Worm (Caenorhabditis elegans): ENCODE measurements around the gene T11F9.14.

T11F9.14 gene

DNA sequence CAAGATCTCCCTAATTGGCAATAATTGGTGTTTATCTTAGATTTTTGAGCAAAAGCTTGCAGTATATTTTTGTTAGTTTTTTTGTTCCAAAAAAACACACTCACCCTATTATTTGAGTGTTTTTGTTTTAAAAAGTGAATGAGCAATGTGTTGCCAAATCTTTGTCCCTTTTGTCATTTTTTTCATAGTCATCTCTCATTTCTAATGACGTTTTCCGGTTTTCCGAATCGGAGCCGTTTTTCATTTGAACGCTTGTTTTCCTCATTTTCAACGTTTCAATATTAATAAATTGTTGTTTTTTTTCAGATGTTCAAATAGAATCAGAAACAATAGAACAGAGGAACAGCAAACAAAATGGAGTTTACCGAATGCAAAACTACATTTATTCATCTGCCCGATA lies 42.2 kb downstream of the T11F9.14 start, which contains the start of gene dmsr-1:
Gene dmsr-1, plus strand, starts transcription at position 301 of the 400 bp plus-strand sequence.
- TF ChIP-seq T07F8.4 (tag; optimal IDR thresholded peaks at IDR 0.05) (no peak), madf-10 (tag; optimal IDR thresholded peaks at IDR 0.05) (no peak), Y56A3A.18 (GFP tag; IDR thresholded peaks at IDR 0.05) (no peak), egl-44 (GFP tag; IDR thresholded peaks at IDR 0.05) (no peak), K11D2.4 (GFP tag; IDR thresholded peaks at IDR 0.05) (no peak), nhr-27 (tag; optimal IDR thresholded peaks at IDR 0.05) (no peak), F49E8.2 (tag; optimal IDR thresholded peaks at IDR 0.05; ENCODE audit: insufficient read depth) (no peak), K12H6.12 (tag; optimal IDR thresholded peaks at IDR 0.05) (no peak), cebp-2 (GFP tag; IDR thresholded peaks at IDR 0.05) (no peak), ZK185.1 (tag; optimal IDR thresholded peaks at IDR 0.05; ENCODE audit: poor library complexity, severe bottlenecking) (no peak), repo-1 (tag; optimal IDR thresholded peaks at IDR 0.05) (no peak), C06A6.2 (GFP tag; conservative IDR thresholded peaks at IDR 0.05) (no peak), rpc-1 (optimal IDR thresholded peaks at IDR 0.05) (no peak), rpc-1 (tag; optimal IDR thresholded peaks at IDR 0.05) (no peak), unc-62 (GFP tag; optimal IDR thresholded peaks at IDR 0.05) (no peak), rec-8 (tag; optimal IDR thresholded peaks at IDR 0.05) (no peak), madf-3 (GFP tag; IDR thresholded peaks at IDR 0.05) (no peak), ztf-18 (tag; optimal IDR thresholded peaks at IDR 0.05) (no peak)

DNA sequence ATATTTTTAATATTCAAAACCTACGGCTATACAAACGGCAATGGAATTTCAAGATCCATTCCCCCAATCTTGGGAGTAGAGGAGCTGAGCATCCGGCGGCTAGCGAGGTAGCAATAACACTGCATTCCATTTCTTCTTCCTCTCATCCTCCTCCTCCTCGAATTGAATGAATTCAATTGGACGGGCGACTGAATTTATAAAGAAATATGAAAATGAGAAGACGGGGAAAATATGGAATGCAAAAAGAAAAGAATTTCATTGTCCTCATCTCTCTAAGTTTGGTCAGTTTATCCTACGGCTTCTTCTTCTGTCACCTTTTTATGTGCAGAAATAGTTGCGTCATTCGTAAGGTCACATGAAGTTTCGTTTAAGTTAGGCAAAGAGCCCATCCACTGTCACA lies 44.2 kb downstream of the T11F9.14 start:
- TF ChIP-seq sdz-38 (tag; optimal IDR thresholded peaks at IDR 0.05): no peak
- no peak for TF ChIP-seq ceh-40 (GFP tag; IDR thresholded peaks at IDR 0.05)
- no peak for TF ChIP-seq ztf-6 (GFP tag; IDR thresholded peaks at IDR 0.05)
- TF ChIP-seq dpff-1 (tag; optimal IDR thresholded peaks at IDR 0.05): no peak
- TF ChIP-seq nhr-27 (tag; optimal IDR thresholded peaks at IDR 0.05): no peak
- TF ChIP-seq nhr-179 (tag; optimal IDR thresholded peaks at IDR 0.05): no peak
- TF ChIP-seq Y53G8AR.9 (GFP tag; conservative IDR thresholded peaks at IDR 0.05): no peak
- no peak for TF ChIP-seq madf-8 (GFP tag; conservative IDR thresholded peaks at IDR 0.05)
- TF ChIP-seq T26A5.8 (tag; optimal IDR thresholded peaks at IDR 0.05): no peak
- TF ChIP-seq let-607 (tag; optimal IDR thresholded peaks at IDR 0.05): no peak
- TF ChIP-seq pbrm-1 (GFP tag; IDR thresholded peaks at IDR 0.05): no peak
- no peak for TF ChIP-seq dox-1 (GFP tag; IDR thresholded peaks at IDR 0.05)
- TF ChIP-seq cebp-1 (GFP tag; IDR thresholded peaks at IDR 0.05): no peak
- no peak for TF ChIP-seq cebp-1 (tag; optimal IDR thresholded peaks at IDR 0.05)
- TF ChIP-seq sea-2 (GFP tag; IDR thresholded peaks at IDR 0.05): no peak
- TF ChIP-seq bed-2 (GFP tag; IDR thresholded peaks at IDR 0.05): no peak
- no peak for TF ChIP-seq nfyb-1 (GFP tag; IDR thresholded peaks at IDR 0.05)
- no peak for TF ChIP-seq C06A6.2 (GFP tag; conservative IDR thresholded peaks at IDR 0.05)
- TF ChIP-seq lsy-27 (tag; optimal IDR thresholded peaks at IDR 0.05; ENCODE audit: borderline replicate concordance, insufficient read depth): no peak
- TF ChIP-seq F22D6.2 (tag; optimal IDR thresholded peaks at IDR 0.05): no peak

- no peak for TF ChIP-seq B0019.2 (GFP tag; conservative IDR thresholded peaks at IDR 0.05)
- TF ChIP-seq let-607 (tag; optimal IDR thresholded peaks at IDR 0.05): no peak
- no peak for TF ChIP-seq snpc-1.1 (tag; optimal IDR thresholded peaks at IDR 0.05; ENCODE audit: insufficient read depth)
- TF ChIP-seq Y95B8A.8 (GFP tag; IDR thresholded peaks at IDR 0.05): no peak
- TF ChIP-seq hmg-20 (GFP tag; IDR thresholded peaks at IDR 0.05): no peak
- TF ChIP-seq hrde-1 (tag; optimal IDR thresholded peaks at IDR 0.05; ENCODE audit: borderline replicate concordance): no peak
- TF ChIP-seq him-1 (tag; optimal IDR thresholded peaks at IDR 0.05): no peak
- no peak for TF ChIP-seq Y79H2A.3 (GFP tag; conservative IDR thresholded peaks at IDR 0.05)
- TF ChIP-seq nfya-1 (tag; optimal IDR thresholded peaks at IDR 0.05; ENCODE audit: borderline replicate concordance, insufficient read depth): no peak
- no peak for TF ChIP-seq lsy-27 (tag; optimal IDR thresholded peaks at IDR 0.05; ENCODE audit: borderline replicate concordance, insufficient read depth)
- TF ChIP-seq madf-8 (GFP tag; conservative IDR thresholded peaks at IDR 0.05): no peak
- no peak for TF ChIP-seq snpc-1.3 (tag; optimal IDR thresholded peaks at IDR 0.05; ENCODE audit: insufficient read depth)
- TF ChIP-seq lag-1 (GFP tag; IDR thresholded peaks at IDR 0.05): no peak
- TF ChIP-seq snpc-3.4 (tag; optimal IDR thresholded peaks at IDR 0.05): no peak
Measured at ce11 chrV:11435242-11435641, 45.4 kb downstream of the T11F9.14 start.
